Worm (Caenorhabditis elegans): Measurements from ENCODE around the gene srv-28.

The srv-28 gene

ce11 chrIV:6282143-6282542, 19.0 kb upstream of the srv-28 start, which contains the start of gene srv-32:
Gene srv-32 (minus strand): TSS chrIV:6282243.
- TF ChIP-seq unc-3 (GFP tag; conservative IDR thresholded peaks at IDR 0.05), result no peak
- no peak for TF ChIP-seq unc-3 (tag; optimal IDR thresholded peaks at IDR 0.05)
- no peak for TF ChIP-seq pros-1 (tag; optimal IDR thresholded peaks at IDR 0.05)
- no peak for TF ChIP-seq K09A11.1 (tag; optimal IDR thresholded peaks at IDR 0.05; ENCODE audit: insufficient read depth)
- TF ChIP-seq ceh-19 (GFP tag; optimal IDR thresholded peaks at IDR 0.05), result no peak
- TF ChIP-seq hlh-6 (tag; optimal IDR thresholded peaks at IDR 0.05), result no peak
- TF ChIP-seq ceh-45 (GFP tag; IDR thresholded peaks at IDR 0.05), result no peak
- TF ChIP-seq che-1 (tag; optimal IDR thresholded peaks at IDR 0.05), result no peak
- TF ChIP-seq fax-1 (tag; optimal IDR thresholded peaks at IDR 0.05), result no peak
- TF ChIP-seq K02D7.2 (tag; optimal IDR thresholded peaks at IDR 0.05), result no peak
- no peak for TF ChIP-seq ztf-16 (tag; optimal IDR thresholded peaks at IDR 0.05)

- peak; percentile 58 for TF ChIP-seq elt-2 (tag; optimal IDR thresholded peaks at IDR 0.05)
- TF ChIP-seq unc-3 (GFP tag; conservative IDR thresholded peaks at IDR 0.05), result no peak
- TF ChIP-seq unc-3 (tag; optimal IDR thresholded peaks at IDR 0.05), result no peak
These were observed 16.2 kb upstream of the srv-28 start, which contains the start of gene sams-5 for ce11 chrIV:6279392-6279791. Gene sams-5 (minus strand): TSS chrIV:6279522.

- no peak for TF ChIP-seq K02D7.2 (tag; optimal IDR thresholded peaks at IDR 0.05)
- no peak for TF ChIP-seq pqm-1 (tag; optimal IDR thresholded peaks at IDR 0.05)
- TF ChIP-seq unc-42 (tag; optimal IDR thresholded peaks at IDR 0.05), result no peak
- TF ChIP-seq elt-2 (tag; optimal IDR thresholded peaks at IDR 0.05), result peak; percentile 78
- no peak for TF ChIP-seq eyg-1 (tag; optimal IDR thresholded peaks at IDR 0.05)
- TF ChIP-seq ets-4 (tag; optimal IDR thresholded peaks at IDR 0.05), result no peak
These were observed 12.6 kb upstream of the srv-28 start, which contains the start of the genes aat-4 and T13A10.1 for ce11 chrIV:6275671-6276209. Gene aat-4 (minus strand): TSS chrIV:6275721. Gene T13A10.1 (plus strand): TSS chrIV:6276081.

DNA sequence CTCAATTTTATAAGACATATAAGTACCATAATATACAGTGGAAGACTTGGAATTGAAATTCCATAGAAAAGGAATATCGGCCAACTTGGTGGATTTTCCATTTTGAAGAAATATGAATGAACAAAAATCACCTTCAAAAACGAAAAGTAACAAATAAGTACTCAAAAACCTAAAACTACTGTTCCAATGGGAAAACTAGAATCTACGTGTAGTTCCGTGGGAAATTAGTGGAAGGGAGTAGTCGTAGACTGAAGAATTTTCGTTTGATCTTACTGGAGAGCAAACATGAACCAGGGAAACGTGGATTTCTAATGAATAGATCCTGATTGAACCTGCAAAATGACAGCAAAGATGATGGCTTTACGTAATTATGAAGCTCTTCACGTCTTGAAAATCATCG, 8.8 kb upstream of the srv-28 start, which contains the start of gene srv-31:
TSS of gene srv-31 (minus strand) at position 101 of the 400 bp plus-strand sequence.
- TF ChIP-seq elt-2 (tag; optimal IDR thresholded peaks at IDR 0.05) (no peak), fax-1 (tag; optimal IDR thresholded peaks at IDR 0.05) (no peak), ceh-45 (GFP tag; IDR thresholded peaks at IDR 0.05) (no peak), pag-3 (tag; optimal IDR thresholded peaks at IDR 0.05; ENCODE audit: borderline replicate concordance) (no peak), ceh-34 (tag; optimal IDR thresholded peaks at IDR 0.05) (no peak), pha-2 (tag; optimal IDR thresholded peaks at IDR 0.05) (no peak), tbx-7 (tag; optimal IDR thresholded peaks at IDR 0.05) (no peak), nfya-1 (tag; optimal IDR thresholded peaks at IDR 0.05) (no peak), ttx-3 (tag; optimal IDR thresholded peaks at IDR 0.05) (no peak), sox-2 (GFP tag; IDR thresholded peaks at IDR 0.05) (no peak)

DNA sequence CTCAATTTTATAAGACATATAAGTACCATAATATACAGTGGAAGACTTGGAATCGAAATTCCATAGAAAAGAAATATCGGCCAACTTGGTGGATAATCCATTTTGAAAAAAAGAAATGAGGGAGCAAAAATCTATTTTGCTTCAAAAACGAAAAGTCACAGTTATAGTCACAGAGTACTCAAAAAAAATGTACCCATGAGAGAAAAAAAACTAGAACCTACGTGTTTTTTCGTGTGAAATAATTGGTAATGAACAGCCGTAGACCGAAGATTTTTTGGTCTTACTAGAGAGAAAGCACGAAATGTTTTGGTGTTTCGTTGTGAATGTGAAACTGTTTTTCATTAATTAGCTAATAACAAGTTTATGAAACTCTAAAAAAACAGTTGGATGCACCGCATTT, 6.2 kb upstream of the srv-28 start, which contains the start of gene srv-30:
TSS of gene srv-30 (minus strand) at position 101 of the 400 bp plus-strand sequence.
- no peak for TF ChIP-seq hlh-15 (tag; optimal IDR thresholded peaks at IDR 0.05)

DNA sequence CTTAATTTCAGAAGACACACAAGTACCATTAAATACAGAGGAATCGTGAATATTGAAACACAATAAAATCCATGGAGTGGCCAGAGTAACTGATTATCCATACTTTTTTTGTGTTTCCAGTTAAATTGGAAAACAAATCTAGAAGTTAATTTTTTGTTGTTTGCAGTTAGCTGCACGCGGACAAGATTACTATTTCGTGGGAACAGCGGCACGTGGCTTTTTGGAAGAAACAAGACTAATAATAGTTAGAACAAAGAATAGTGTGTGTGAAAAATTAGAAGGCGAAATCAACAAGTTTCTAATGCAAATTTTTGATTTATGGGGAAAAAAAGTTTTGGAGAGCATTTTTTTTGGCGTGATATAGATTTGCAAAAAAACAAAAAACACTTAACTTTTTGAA, 3.4 kb upstream of the srv-28 start, which contains the start of gene srv-29:
TSS of gene srv-29 (minus strand) at position 101 of the 400 bp plus-strand sequence.
- TF ChIP-seq C38D4.7 (GFP tag; optimal IDR thresholded peaks at IDR 0.05), result no peak

DNA sequence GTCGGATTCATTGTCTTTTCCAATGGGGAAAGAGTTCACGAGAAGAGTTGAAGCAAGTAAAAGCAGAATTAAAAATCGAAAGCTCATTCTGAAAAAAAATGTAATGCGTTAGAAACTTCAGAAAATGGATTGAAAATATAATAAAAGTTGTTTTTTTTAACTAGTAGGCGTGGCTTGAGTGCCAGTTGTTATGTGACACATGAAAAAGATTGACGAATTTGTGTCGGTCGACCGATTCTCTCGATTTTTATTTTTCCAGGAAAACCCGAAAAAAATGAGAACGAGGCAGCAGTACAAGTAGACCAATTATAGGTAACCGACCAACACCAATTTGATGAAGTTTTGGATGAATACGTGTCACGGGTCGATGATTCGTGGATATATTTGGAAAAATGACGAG, 3.4 kb downstream of the srv-28 start, which contains the start of gene nlp-16:
TSS of gene nlp-16 (minus strand) at position 101 of the 400 bp plus-strand sequence.
- TF ChIP-seq ceh-31 (tag; optimal IDR thresholded peaks at IDR 0.05) (no peak), tbx-2 (tag; optimal IDR thresholded peaks at IDR 0.05) (no peak), zip-5 (tag; optimal IDR thresholded peaks at IDR 0.05) (no peak), sox-2 (GFP tag; IDR thresholded peaks at IDR 0.05) (no peak), odd-2 (tag; optimal IDR thresholded peaks at IDR 0.05) (no peak), pha-4 (tag; optimal IDR thresholded peaks at IDR 0.05) (no peak), lin-11 (tag; optimal IDR thresholded peaks at IDR 0.05) (no peak), lim-6 (tag; optimal IDR thresholded peaks at IDR 0.05) (no peak), hlh-30 (tag; optimal IDR thresholded peaks at IDR 0.05; ENCODE audit: insufficient read depth) (no peak), che-1 (tag; optimal IDR thresholded peaks at IDR 0.05) (no peak), nhr-232 (tag; optimal IDR thresholded peaks at IDR 0.05) (no peak), mec-3 (tag; optimal IDR thresholded peaks at IDR 0.05; ENCODE audit: borderline replicate concordance) (no peak), syd-9 (tag; optimal IDR thresholded peaks at IDR 0.05) (no peak), ceh-2 (tag; optimal IDR thresholded peaks at IDR 0.05) (no peak)
